Worm (Caenorhabditis elegans): ENCODE measurements around the gene atfs-1.
A peak's percentile ranks its signal among the peaks of the same experiment; 100 is the strongest.

- TF ChIP-seq unc-62 (GFP tag; optimal IDR thresholded peaks at IDR 0.05 in 1 of 2) (no peak), unc-62 (tag; optimal IDR thresholded peaks at IDR 0.05) (no peak), egl-43 (GFP tag; IDR thresholded peaks at IDR 0.05) (no peak), mdl-1 (tag; optimal IDR thresholded peaks at IDR 0.05) (no peak), gei-8 (GFP tag; optimal IDR thresholded peaks at IDR 0.05) (no peak), zag-1 (tag; optimal IDR thresholded peaks at IDR 0.05) (no peak), aly-2 (tag; optimal IDR thresholded peaks at IDR 0.05) (no peak), nhr-28 (tag; optimal IDR thresholded peaks at IDR 0.05) (peak; percentile 59), dpl-1 (GFP tag; optimal IDR thresholded peaks at IDR 0.05) (no peak), pha-4 (GFP tag; IDR thresholded peaks at IDR 0.05) (no peak), pha-4 (tag; optimal IDR thresholded peaks at IDR 0.05) (no peak), jun-1 (tag; optimal IDR thresholded peaks at IDR 0.05) (no peak), ztf-11 (tag; optimal IDR thresholded peaks at IDR 0.05) (no peak)
These were observed 32.8 kb upstream of the atfs-1 start, which contains the start of gene cest-1.2 for ce11 chrV:14160698-14161097.

All from whole organism, L4 larva.